Fruit fly (Drosophila melanogaster) whole organism, wandering third instar larva: ENCODE data around the gene Ttc19.

Source experiments
- Abd-B ChIP-seq: fragments of >200 bp; optimal IDR thresholded peaks from 2 replicates; lab custom pipeline; 2017; ENCODE audit warnings: missing biosample characterization, missing genetic modification characterization
- CG9705 ChIP-seq: fragments of 200-800 bp; sonication (Bioruptor generic); optimal IDR thresholded peaks from 2 replicates; lab custom pipeline; 2018; ENCODE audit warnings: missing biosample characterization, mild to moderate bottlenecking, missing genetic modification characterization
- Hr78 ChIP-seq: fragments of >200 bp; optimal IDR thresholded peaks from 2 replicates; lab custom pipeline; 2017; ENCODE audit warnings: missing biosample characterization, missing genetic modification characterization
- Jra ChIP-seq: sonication (Bioruptor generic); optimal IDR thresholded peaks from 2 replicates; lab custom pipeline; 2016; ENCODE audit warnings: missing biosample characterization, missing genetic modification characterization
- Mio ChIP-seq: sonication (Bioruptor generic); optimal IDR thresholded peaks from 2 replicates; lab custom pipeline; 2016; ENCODE audit warnings: missing biosample characterization, missing genetic modification characterization
- OdsH ChIP-seq: fragments of 200-800 bp; sonication (Bioruptor generic); optimal IDR thresholded peaks from 2 replicates; lab custom pipeline; 2016; ENCODE audit warnings: missing biosample characterization, mild to moderate bottlenecking, missing genetic modification characterization
- foxo ChIP-seq, 2 experiments: fragments of 200-800 bp; sonication (Bioruptor generic); optimal IDR thresholded peaks; 2 replicates in 1 of 2; 3 replicates in 1 of 2; lab custom pipeline; 2016 to 2017; ENCODE audit warnings: missing biosample characterization in 2 of 2, missing genetic modification characterization in 2 of 2
- pan ChIP-seq: fragments of >200 bp; optimal IDR thresholded peaks from 2 replicates; lab custom pipeline; 2017
- rgr ChIP-seq: fragments of 200-800 bp; sonication (Bioruptor generic); optimal IDR thresholded peaks from 3 replicates; lab custom pipeline; 2016; ENCODE audit warnings: missing biosample characterization, mild to moderate bottlenecking, missing genetic modification characterization

- TF ChIP-seq Hr78 (GFP tag; lab: Kevin White, UChicago) (no peak), Mio (GFP tag; lab: Kevin White, UChicago) (no peak), CG9705 (no peak), pan (no peak), Abd-B (GFP tag; lab: Kevin White, UChicago) (no peak), foxo (GFP tag; optimal IDR thresholded peaks at IDR 0.05; lab: Kevin White, UChicago) (no peak), Jra (GFP tag; lab: Kevin White, UChicago) (no peak), OdsH (no peak), rgr (GFP tag; lab: Kevin White, UChicago) (no peak)
Observed at dm6 chr2L:19037011-19037410, 7.9 kb downstream of the Ttc19 start.
